Worm (Caenorhabditis elegans) whole organism, late embryonic: Measurements from ENCODE around the gene C14A4.8.

Experiments
- ceh-19 ChIP-seq: fragments of 200-800 bp; sonication (Bioruptor generic); optimal IDR thresholded peaks from 2 replicates; lab custom pipeline; 2018; ENCODE audit warnings: mild to moderate bottlenecking, missing genetic modification characterization, missing compliant biosample characterization
- pag-3 ChIP-seq: sonication (generic microtip); optimal IDR thresholded peaks from 2 replicates; lab custom pipeline; 2016; ENCODE audit warnings: missing compliant biosample characterization, missing genetic modification characterization, borderline replicate concordance
- pha-4 ChIP-seq: fragments of 150-350 bp; optimal IDR thresholded peaks from 2 replicates; lab custom pipeline; 2018; ENCODE audit warnings: missing biosample characterization, missing genetic modification reagents, missing genetic modification characterization
- pros-1 ChIP-seq: fragments of 150-350 bp; optimal IDR thresholded peaks from 2 replicates; lab custom pipeline; 2014; ENCODE audit warnings: missing biosample characterization, missing genetic modification reagents, missing genetic modification characterization

DNA sequence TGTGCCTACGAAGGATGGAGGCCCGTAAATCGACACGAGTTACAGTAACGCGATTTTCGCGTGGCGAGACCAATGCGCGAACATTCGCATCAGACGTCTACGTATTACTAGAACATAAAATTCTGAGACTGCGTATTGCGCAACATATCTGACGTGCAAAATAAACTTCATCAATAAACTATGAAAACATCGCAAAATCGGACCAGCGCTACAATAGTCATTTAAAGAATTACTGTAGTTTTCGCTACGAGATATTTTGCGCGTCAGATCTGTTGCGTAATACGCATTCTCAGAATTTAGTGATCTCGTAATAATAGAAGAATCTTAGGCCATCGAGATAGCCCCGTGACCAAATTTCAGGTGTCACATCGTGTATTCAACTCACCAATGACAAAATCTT is 3.6 kb downstream of the C14A4.8 start:
- TF ChIP-seq pha-4 (tag; lab: Kevin White, UChicago) (no peak), pag-3 (no peak), pros-1 (tag; lab: Kevin White, UChicago) (no peak), ceh-19 (no peak)
